Fruit fly (Drosophila melanogaster): ENCODE results near the gene scaf6.

DNA sequence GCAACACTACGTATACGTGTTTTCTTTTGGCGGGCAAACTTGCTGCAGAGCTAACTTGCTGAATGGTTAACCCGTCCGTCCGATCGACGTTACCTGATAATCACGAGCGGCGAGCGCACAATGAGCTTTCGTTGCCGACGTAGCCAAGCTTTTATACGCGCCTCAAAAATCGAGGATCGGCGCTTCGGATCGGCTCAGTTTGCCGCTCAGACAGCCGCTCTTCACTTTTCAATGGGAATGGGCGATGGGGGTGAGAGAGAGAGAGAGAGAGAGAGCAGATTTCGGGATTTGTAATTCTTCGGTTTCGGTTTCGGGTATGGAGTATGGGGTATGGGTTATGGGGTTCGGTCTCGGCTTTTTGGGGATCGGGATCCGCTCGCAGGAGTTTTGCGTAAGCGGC is 10.4 kb downstream of the scaf6 start, which contains the start of gene Ilp8:
- TF ChIP-seq CG34367 (tag; optimal IDR thresholded peaks at IDR 0.05) (no peak), CG17806 (tag; optimal IDR thresholded peaks at IDR 0.05) (no peak)
